Worm (Caenorhabditis elegans): ENCODE data around the gene cec-4.
A peak's percentile ranks its signal among the peaks of the same experiment; 100 is the strongest.

DNA sequence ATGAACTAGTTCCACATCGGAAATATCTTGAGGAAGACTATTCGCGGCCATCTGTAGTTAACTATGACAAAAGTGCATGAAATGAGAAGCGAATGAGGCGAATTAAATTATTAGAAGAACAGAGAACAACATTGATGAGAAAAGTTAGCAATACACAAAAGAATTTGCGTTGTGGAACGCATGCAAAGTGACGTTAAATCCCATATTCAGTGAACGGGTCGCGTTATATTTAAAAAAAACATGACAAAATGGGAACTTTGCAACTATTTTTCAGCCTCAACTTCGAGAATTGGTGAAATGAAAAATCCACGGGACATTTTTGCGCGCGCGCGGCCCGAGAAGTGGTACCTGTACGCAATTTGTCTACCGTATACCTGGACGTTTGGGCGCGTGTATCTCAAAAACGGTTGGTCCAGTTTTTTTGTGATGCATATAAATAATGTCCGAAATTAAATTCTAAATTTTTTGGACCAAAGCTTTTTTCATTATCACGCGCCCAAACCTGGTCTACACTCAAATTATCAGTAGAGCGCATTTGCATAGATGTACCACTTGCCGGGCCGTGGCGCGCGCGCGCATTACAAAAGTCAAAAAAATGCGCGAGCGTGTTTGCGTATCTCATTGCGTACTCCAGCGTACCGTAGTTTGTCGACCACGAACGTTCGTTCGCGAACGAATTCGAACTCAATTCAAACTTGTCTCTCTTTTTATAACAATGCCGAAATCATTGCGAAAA, 27.5 kb upstream of the cec-4 start, which contains the start of the genes cdd-2 and oef-1:
- TF ChIP-seq Y67H2A.10 (GFP tag; conservative IDR thresholded peaks at IDR 0.05): peak; percentile 56; the same call in 1 of the 2 replicates
- no peak for TF ChIP-seq ZK185.1 (tag; optimal IDR thresholded peaks at IDR 0.05; ENCODE audit: poor library complexity, severe bottlenecking)
- no peak for TF ChIP-seq ztf-22 (GFP tag; optimal IDR thresholded peaks at IDR 0.05)
- TF ChIP-seq ceh-27 (GFP tag; optimal IDR thresholded peaks at IDR 0.05): no peak
- peak; percentile 78 for TF ChIP-seq ceh-100 (GFP tag; IDR thresholded peaks at IDR 0.05)
- no peak for TF ChIP-seq pha-4 (tag; optimal IDR thresholded peaks at IDR 0.05)
- TF ChIP-seq sea-2 (GFP tag; IDR thresholded peaks at IDR 0.05): no peak
- no peak for TF ChIP-seq egl-44 (GFP tag; IDR thresholded peaks at IDR 0.05)
- TF ChIP-seq madf-10 (tag; optimal IDR thresholded peaks at IDR 0.05): no peak
- TF ChIP-seq F57A8.1 (GFP tag; optimal IDR thresholded peaks at IDR 0.05): no peak
- no peak for TF ChIP-seq nhr-179 (tag; optimal IDR thresholded peaks at IDR 0.05)
- TF ChIP-seq mxl-1 (tag; optimal IDR thresholded peaks at IDR 0.05): no peak
- no peak for TF ChIP-seq F22D6.2 (tag; optimal IDR thresholded peaks at IDR 0.05)
- TF ChIP-seq efl-1 (GFP tag; optimal IDR thresholded peaks at IDR 0.05): peak; percentile 92
